Fruit fly (Drosophila melanogaster): Measurements from ENCODE around the gene CG7582.
A peak's percentile ranks its signal among the peaks of the same experiment; 100 is the strongest.

CG7582 gene

dm6 chr3R:29682152-29682600 is at the start of gene CG7582, which contains the start of gene Gycalpha99B:
CG7582 (minus strand) TSS chr3R:29682278.
Gycalpha99B (plus strand) TSS chr3R:29682503.
- peak; percentile 66 for TF ChIP-seq Dif (GFP tag; optimal IDR thresholded peaks at IDR 0.05; ENCODE audit: partially characterized antibody)
- TF ChIP-seq foxo (GFP tag; optimal IDR thresholded peaks at IDR 0.05) = no peak
- TF ChIP-seq Mio (GFP tag; optimal IDR thresholded peaks at IDR 0.05) = no peak
- peak; percentile 65 for TF ChIP-seq Myc (optimal IDR thresholded peaks at IDR 0.05)
- no peak for TF ChIP-seq usp (GFP tag; optimal IDR thresholded peaks at IDR 0.05)
- no peak for TF ChIP-seq brk (GFP tag; optimal IDR thresholded peaks at IDR 0.05)
- TF ChIP-seq N (GFP tag; optimal IDR thresholded peaks at IDR 0.05) = peak; percentile 7

dm6 chr3R:29726277-29726676 is 44.2 kb upstream of the CG7582 start:
- TF ChIP-seq Rel (GFP tag; optimal IDR thresholded peaks at IDR 0.05) = no peak
- TF ChIP-seq Rel (tag; optimal IDR thresholded peaks at IDR 0.05) = peak; percentile 82
- no peak for TF ChIP-seq N (GFP tag; optimal IDR thresholded peaks at IDR 0.05)

dm6 chr3R:29725577-29726240 is 43.6 kb upstream of the CG7582 start, which contains the start of gene Kul:
Kul (plus strand) TSS chr3R:29725830.
- TF ChIP-seq HLH106 (tag; optimal IDR thresholded peaks at IDR 0.05) (peak; percentile 31), N (GFP tag; optimal IDR thresholded peaks at IDR 0.05) (no peak), foxo (GFP tag; optimal IDR thresholded peaks at IDR 0.05) (peak in 1 of 2 experiments; percentile 19), Hnf4 (GFP tag; optimal IDR thresholded peaks at IDR 0.05) (peak; percentile 82), rgr (GFP tag; optimal IDR thresholded peaks at IDR 0.05) (peak; percentile 11), OdsH (GFP tag; optimal IDR thresholded peaks at IDR 0.05) (peak; percentile 2), GATAd (GFP tag; optimal IDR thresholded peaks at IDR 0.05) (peak; percentile 2), sv (GFP tag; optimal IDR thresholded peaks at IDR 0.05) (no peak)

dm6 chr3R:29724745-29725144 is 42.7 kb upstream of the CG7582 start, which contains the start of the genes Naa40 and CG18731:
Naa40 (minus strand) TSS chr3R:29724950.
CG18731 (plus strand) TSS chr3R:29725027.
- TF ChIP-seq br (GFP tag; optimal IDR thresholded peaks at IDR 0.05) (no peak), rgr (GFP tag; optimal IDR thresholded peaks at IDR 0.05) (no peak), brk (GFP tag; optimal IDR thresholded peaks at IDR 0.05) (no peak), dmrt93B (GFP tag; optimal IDR thresholded peaks at IDR 0.05) (no peak), OdsH (GFP tag; optimal IDR thresholded peaks at IDR 0.05) (no peak)

dm6 chr3R:29723048-29723656 is 41.1 kb upstream of the CG7582 start, which contains the start of gene Pcd:
Pcd (plus strand) TSS chr3R:29723163.
- TF ChIP-seq Jra (GFP tag; optimal IDR thresholded peaks at IDR 0.05) = no peak
- no peak for TF ChIP-seq br (GFP tag; optimal IDR thresholded peaks at IDR 0.05)
- no peak for TF ChIP-seq CrebA (GFP tag; optimal IDR thresholded peaks at IDR 0.05; ENCODE audit: borderline replicate concordance)
- no peak for TF ChIP-seq Vsx2 (GFP tag; optimal IDR thresholded peaks at IDR 0.05; ENCODE audit: partially characterized antibody)
- no peak for TF ChIP-seq pan (optimal IDR thresholded peaks at IDR 0.05)
- TF ChIP-seq Hnf4 (GFP tag; optimal IDR thresholded peaks at IDR 0.05) = no peak
- TF ChIP-seq Sp1 (GFP tag; optimal IDR thresholded peaks at IDR 0.05) = peak; percentile 39
- no peak for TF ChIP-seq jim (GFP tag; optimal IDR thresholded peaks at IDR 0.05)
- TF ChIP-seq lola (GFP tag; optimal IDR thresholded peaks at IDR 0.05) = no peak
- no peak for TF ChIP-seq dsf (GFP tag; optimal IDR thresholded peaks at IDR 0.05; ENCODE audit: borderline replicate concordance)
- peak; percentile 2 for TF ChIP-seq Hr83 (GFP tag; optimal IDR thresholded peaks at IDR 0.05; ENCODE audit: poor library complexity, severe bottlenecking)
- TF ChIP-seq CG32264 (GFP tag; optimal IDR thresholded peaks at IDR 0.05) = no peak
- TF ChIP-seq rgr (GFP tag; optimal IDR thresholded peaks at IDR 0.05) = peak; percentile 11
- no peak for TF ChIP-seq Rel (GFP tag; optimal IDR thresholded peaks at IDR 0.05)
- TF ChIP-seq Rel (tag; optimal IDR thresholded peaks at IDR 0.05) = peak; percentile 53
- no peak for TF ChIP-seq woc (GFP tag; optimal IDR thresholded peaks at IDR 0.05)
- TF ChIP-seq Hr78 (GFP tag; optimal IDR thresholded peaks at IDR 0.05) = no peak
- no peak for TF ChIP-seq HLH106 (tag; optimal IDR thresholded peaks at IDR 0.05)
- TF ChIP-seq OdsH (GFP tag; optimal IDR thresholded peaks at IDR 0.05) = peak; percentile 25
- TF ChIP-seq h (GFP tag; optimal IDR thresholded peaks at IDR 0.05) = no peak
- no peak for TF ChIP-seq Mio (GFP tag; optimal IDR thresholded peaks at IDR 0.05)
- no peak for TF ChIP-seq brk (GFP tag; optimal IDR thresholded peaks at IDR 0.05)
- TF ChIP-seq Abd-B (GFP tag; optimal IDR thresholded peaks at IDR 0.05) = no peak
- TF ChIP-seq fru (GFP tag; optimal IDR thresholded peaks at IDR 0.05) = no peak
- no peak for TF ChIP-seq N (GFP tag; optimal IDR thresholded peaks at IDR 0.05)
- TF ChIP-seq sv (GFP tag; optimal IDR thresholded peaks at IDR 0.05) = no peak
- TF ChIP-seq Dfd (GFP tag; optimal IDR thresholded peaks at IDR 0.05) = no peak
- TF ChIP-seq sage (GFP tag; optimal IDR thresholded peaks at IDR 0.05) = peak; percentile 11
- TF ChIP-seq dl (GFP tag; optimal IDR thresholded peaks at IDR 0.05; ENCODE audit: insufficient read depth in 1 of 2, partially characterized antibody in 2 of 2) = no peak
